Fruit fly (Drosophila melanogaster) whole organism, embryonic: ENCODE data around the gene bun.

Source experiments
- Atf3 ChIP-seq: fragments of 200-800 bp; sonication (Bioruptor generic); optimal IDR thresholded peaks from 3 replicates; lab custom pipeline; 2016; ENCODE audit warnings: missing biosample characterization, missing genetic modification characterization
- B-H2 ChIP-seq: fragments of 200-800 bp; sonication (Bioruptor generic); optimal IDR thresholded peaks from 2 replicates; lab custom pipeline; 2018; ENCODE audit warnings: missing biosample characterization, mild to moderate bottlenecking, missing genetic modification characterization
- CG10267 ChIP-seq: fragments of 200-800 bp; sonication (Bioruptor generic); optimal IDR thresholded peaks from 2 replicates; lab custom pipeline; 2018; ENCODE audit warnings: missing biosample characterization, mild to moderate bottlenecking, missing genetic modification characterization, moderate library complexity
- CG12104 ChIP-seq: fragments of 200-800 bp; sonication (Bioruptor generic); optimal IDR thresholded peaks from 3 replicates; lab custom pipeline; 2016; ENCODE audit warnings: missing biosample characterization, missing genetic modification characterization
- CG15269 ChIP-seq: fragments of 200-800 bp; sonication (Bioruptor generic); optimal IDR thresholded peaks from 2 replicates; lab custom pipeline; 2018; ENCODE audit warnings: missing biosample characterization, mild to moderate bottlenecking, missing genetic modification characterization, moderate library complexity
- CG17829 ChIP-seq: fragments of 200-800 bp; optimal IDR thresholded peaks from 2 replicates; lab custom pipeline; 2019; ENCODE audit warnings: missing biosample characterization, mild to moderate bottlenecking, missing genetic modification characterization, moderate library complexity
- CG31388 ChIP-seq: fragments of 200-800 bp; sonication (Bioruptor generic); optimal IDR thresholded peaks from 2 replicates; lab custom pipeline; 2016; ENCODE audit warnings: missing biosample characterization, missing genetic modification characterization
- CG32532 ChIP-seq: fragments of 200-800 bp; sonication (Bioruptor generic); IDR thresholded peaks from 2 replicates; pipeline ENCODE4 v1.3.6; 2022; ENCODE audit warnings: missing biosample characterization, missing genetic modification characterization
- CG3838 ChIP-seq: fragments of 200-800 bp; sonication (Bioruptor generic); optimal IDR thresholded peaks from 3 replicates; lab custom pipeline; 2016; ENCODE audit warnings: missing biosample characterization, missing genetic modification characterization
- CG6791 ChIP-seq: fragments of 200-800 bp; sonication (Bioruptor generic); IDR thresholded peaks from 3 replicates; pipeline ENCODE4 v1.3.6; 2022; ENCODE audit warnings: missing biosample characterization, missing genetic modification characterization; ENCODE audit not compliant: partially characterized antibody
- CG8290 ChIP-seq, 3 experiments: fragments of 200-800 bp; sonication (Bioruptor generic); optimal IDR thresholded peaks; 2 replicates each; lab custom pipeline; 2016 to 2019; ENCODE audit warnings: missing biosample characterization in 3 of 3, missing genetic modification characterization in 3 of 3, mild to moderate bottlenecking in 2 of 3, moderate library complexity in 1 of 3
- CG8765 ChIP-seq: fragments of 200-800 bp; sonication (Bioruptor generic); IDR thresholded peaks from 2 replicates; pipeline ENCODE4 v1.3.6; 2022; ENCODE audit warnings: missing biosample characterization, missing genetic modification characterization
- CG9609 ChIP-seq: fragments of 200-800 bp; sonication (Bioruptor generic); optimal IDR thresholded peaks from 3 replicates; lab custom pipeline; 2016; ENCODE audit warnings: missing biosample characterization, missing genetic modification characterization
- CG9932 ChIP-seq: fragments of 200-800 bp; sonication (Bioruptor generic); IDR thresholded peaks from 2 replicates; pipeline ENCODE4 v1.3.6; 2022; ENCODE audit warnings: missing biosample characterization, missing genetic modification characterization
- D19A ChIP-seq: fragments of 200-800 bp; optimal IDR thresholded peaks from 3 replicates; lab custom pipeline; 2019; ENCODE audit warnings: missing biosample characterization, mild to moderate bottlenecking, missing genetic modification characterization, moderate library complexity
- Dip2 ChIP-seq: fragments of 200-800 bp; sonication (Bioruptor generic); IDR thresholded peaks from 2 replicates; pipeline ENCODE4 v1.3.6; 2022; ENCODE audit warnings: missing biosample characterization, missing genetic modification characterization
- ERR ChIP-seq: fragments of 200-800 bp; sonication (Bioruptor generic); optimal IDR thresholded peaks from 2 replicates; lab custom pipeline; 2016; ENCODE audit warnings: missing biosample characterization, missing genetic modification characterization
- Hmr ChIP-seq: fragments of 200-800 bp; sonication (Bioruptor generic); optimal IDR thresholded peaks from 3 replicates; lab custom pipeline; 2017; ENCODE audit warnings: mild to moderate bottlenecking, missing biosample characterization, missing genetic modification reagents, missing genetic modification characterization
- Kr ChIP-seq: fragments of 200-800 bp; sonication (Bioruptor generic); optimal IDR thresholded peaks from 2 replicates; lab custom pipeline; 2017; ENCODE audit warnings: missing biosample characterization, mild to moderate bottlenecking, missing genetic modification characterization
- Med ChIP-seq: fragments of 200-800 bp; sonication (Bioruptor generic); peaks from one replicate; lab custom pipeline; 2016; ENCODE audit warnings: missing biosample characterization, missing genetic modification characterization, mild to moderate bottlenecking, inconsistent platforms, moderate library complexity
- Nf-YB ChIP-seq: fragments of 200-800 bp; sonication (Bioruptor generic); optimal IDR thresholded peaks from 3 replicates; lab custom pipeline; 2019; ENCODE audit warnings: missing biosample characterization, mild to moderate bottlenecking, missing genetic modification characterization, moderate library complexity
- Optix ChIP-seq: fragments of 200-800 bp; sonication (Bioruptor generic); IDR thresholded peaks from 3 replicates; pipeline ENCODE4 v1.3.6; 2022; ENCODE audit warnings: missing biosample characterization, missing genetic modification characterization
- Pdp1 ChIP-seq, 2 experiments: fragments of 200-800 bp; sonication (Bioruptor generic); optimal IDR thresholded peaks; 3 replicates each; lab custom pipeline; 2016; ENCODE audit warnings: missing biosample characterization in 2 of 2, missing genetic modification characterization in 2 of 2, mild to moderate bottlenecking in 1 of 2, moderate library complexity in 1 of 2
- Taf1 ChIP-seq: fragments of 200-800 bp; sonication (Bioruptor generic); IDR thresholded peaks from 2 replicates; pipeline ENCODE4 v1.3.6; 2022; ENCODE audit warnings: missing biosample characterization, missing genetic modification characterization
- Xbp1 ChIP-seq: fragments of 200-800 bp; sonication (Bioruptor generic); optimal IDR thresholded peaks from 3 replicates; lab custom pipeline; 2016; ENCODE audit warnings: missing biosample characterization, mild to moderate bottlenecking, missing genetic modification characterization
- bsh ChIP-seq, 2 experiments: fragments of 200-800 bp; sonication (Bioruptor generic); optimal IDR thresholded peaks; 2 replicates each; lab custom pipeline; 2017 to 2018; ENCODE audit warnings: mild to moderate bottlenecking in 2 of 2, missing biosample characterization in 2 of 2, missing genetic modification characterization in 2 of 2, moderate library complexity in 1 of 2
- chinmo ChIP-seq: fragments of 200-800 bp; sonication (Bioruptor generic); IDR thresholded peaks from 4 replicates; pipeline ENCODE4 v1.3.6; 2022; ENCODE audit warnings: missing biosample characterization, missing genetic modification characterization; ENCODE audit not compliant: partially characterized antibody
- danr ChIP-seq: fragments of 200-800 bp; sonication (Bioruptor generic); IDR thresholded peaks from 2 replicates; pipeline ENCODE4 v1.3.6; 2022; ENCODE audit warnings: missing biosample characterization, missing genetic modification characterization
- eyg ChIP-seq: fragments of 200-800 bp; sonication (Bioruptor generic); optimal IDR thresholded peaks from 3 replicates; lab custom pipeline; 2016; ENCODE audit warnings: missing biosample characterization, missing genetic modification characterization
- fru ChIP-seq: fragments of >200 bp; optimal IDR thresholded peaks from 2 replicates; lab custom pipeline; 2017
- ftz-f1 ChIP-seq: fragments of 200-800 bp; sonication (Bioruptor generic); optimal IDR thresholded peaks from 2 replicates; lab custom pipeline; 2016; ENCODE audit warnings: missing biosample characterization, missing genetic modification characterization
- hkb ChIP-seq, 2 experiments: fragments of 200-800 bp in 1 of 2; fragments of >200 bp in 1 of 2; sonication (Bioruptor generic) in 1 of 2; IDR thresholded peaks in 1 of 2; optimal IDR thresholded peaks in 1 of 2; 2 replicates each; pipeline versions ENCODE4 v1.3.6 to Lab custom; 2017 to 2022; ENCODE audit warnings: missing biosample characterization in 1 of 2, missing genetic modification characterization in 1 of 2
- kah ChIP-seq: fragments of 200-800 bp; sonication (Bioruptor generic); optimal IDR thresholded peaks from 2 replicates; lab custom pipeline; 2018; ENCODE audit warnings: missing biosample characterization, mild to moderate bottlenecking, missing genetic modification characterization
- lmd ChIP-seq: fragments of 200-800 bp; sonication (Bioruptor generic); IDR thresholded peaks from 2 replicates; pipeline ENCODE4 v1.3.6; 2022; ENCODE audit warnings: missing biosample characterization, missing genetic modification characterization
- maf-S ChIP-seq: fragments of 200-800 bp; sonication (Bioruptor generic); optimal IDR thresholded peaks from 2 replicates; lab custom pipeline; 2016; ENCODE audit warnings: missing biosample characterization, missing genetic modification characterization
- nau ChIP-seq: fragments of 200-800 bp; sonication (Bioruptor generic); optimal IDR thresholded peaks from 3 replicates; lab custom pipeline; 2017; ENCODE audit warnings: missing biosample characterization, mild to moderate bottlenecking, missing genetic modification characterization, missing genetic modification reagents
- pan ChIP-seq, 4 experiments: fragments of >200 bp in 3 of 4; fragments of 200-800 bp in 1 of 4; sonication (Bioruptor generic) in 1 of 4; optimal IDR thresholded peaks in 3 of 4; IDR thresholded peaks in 1 of 4; 2 replicates each; pipeline versions ENCODE4 v1.3.6 to Lab custom; 2017 to 2022; ENCODE audit warnings: missing biosample characterization in 2 of 4, missing genetic modification characterization in 2 of 4, mixed read lengths in 1 of 4
- pros ChIP-seq: fragments of 200-800 bp; sonication (Bioruptor generic); optimal IDR thresholded peaks from 3 replicates; lab custom pipeline; 2019; ENCODE audit warnings: missing biosample characterization, mild to moderate bottlenecking, missing genetic modification characterization, moderate library complexity
- scrt ChIP-seq: fragments of 200-800 bp; sonication (Bioruptor generic); optimal IDR thresholded peaks from 2 replicates; lab custom pipeline; 2018; ENCODE audit warnings: missing biosample characterization, mild to moderate bottlenecking, missing genetic modification characterization, moderate library complexity
- seq ChIP-seq: fragments of 200-800 bp; sonication (Bioruptor generic); IDR thresholded peaks from 2 replicates; pipeline ENCODE4 v1.3.6; 2022; ENCODE audit warnings: missing biosample characterization, missing genetic modification characterization
- sima ChIP-seq: fragments of 200-800 bp; sonication (Bioruptor generic); optimal IDR thresholded peaks from 2 replicates; lab custom pipeline; 2016; ENCODE audit warnings: missing biosample characterization, missing genetic modification characterization
- slbo ChIP-seq: fragments of 200-800 bp; sonication (Bioruptor generic); IDR thresholded peaks from 2 replicates; pipeline ENCODE4 v1.3.6; 2022; ENCODE audit warnings: missing biosample characterization, missing genetic modification characterization
- sug ChIP-seq: fragments of 200-800 bp; optimal IDR thresholded peaks from 2 replicates; lab custom pipeline; 2019; ENCODE audit warnings: missing biosample characterization, mild to moderate bottlenecking, missing genetic modification characterization, moderate library complexity
- unpg ChIP-seq: fragments of 200-800 bp; sonication (Bioruptor generic); optimal IDR thresholded peaks from 3 replicates; lab custom pipeline; 2018; ENCODE audit warnings: missing biosample characterization, mild to moderate bottlenecking, missing genetic modification characterization, moderate library complexity

The bun gene

DNA sequence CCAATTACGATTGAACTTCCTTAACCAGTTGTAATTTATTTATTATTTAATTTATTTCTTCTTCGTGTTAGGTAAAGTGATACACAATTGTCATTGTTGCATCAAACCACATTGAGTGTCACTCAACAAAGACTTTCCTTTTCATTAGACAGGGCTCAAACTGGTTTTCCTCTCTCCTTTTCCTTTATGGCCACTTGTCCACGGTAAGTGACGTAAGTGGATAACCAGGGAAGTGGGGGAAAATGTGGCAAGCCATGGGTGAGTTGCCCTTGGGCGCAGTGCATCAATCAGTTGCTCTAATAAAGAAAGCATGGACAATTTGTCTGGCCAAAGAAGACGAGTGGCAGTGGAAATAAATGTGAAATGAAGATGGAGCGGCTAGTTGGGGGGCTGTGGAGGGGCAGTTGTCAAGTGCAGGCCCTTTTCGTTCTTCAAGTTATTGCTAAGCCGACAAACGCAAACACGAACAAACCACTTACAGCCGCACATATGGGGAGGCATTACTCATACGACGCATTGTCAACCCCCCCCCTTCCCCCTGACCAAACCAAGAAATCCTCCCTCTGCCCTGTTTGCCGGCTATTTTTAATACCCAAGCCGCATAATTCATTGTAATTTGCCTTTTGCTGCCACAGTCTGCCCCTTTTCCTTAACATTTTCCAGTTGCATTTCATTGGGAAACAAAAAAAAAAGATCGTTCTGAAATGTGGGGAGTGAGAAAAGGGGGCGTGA is 12.6 kb downstream of the bun start (continued):
- TF ChIP-seq Hmr (GFP tag; lab: Kevin White, UChicago) (no peak), CG15269 (tag; lab: Kevin White, UChicago) (no peak), CG17829 (tag; lab: Kevin White, UChicago) (no peak), CG10267 (no peak), lmd (GFP tag; lab: Robert Waterston, UW) (0 out of 2 replicates have a peak, but pooled peaks have one; percentile 6), maf-S (GFP tag; lab: Kevin White, UChicago) (no peak), sima (GFP tag; lab: Kevin White, UChicago) (no peak), nau (GFP tag; lab: Kevin White, UChicago) (no peak), unpg (GFP tag; lab: Kevin White, UChicago) (no peak), Pdp1 (GFP tag; optimal IDR thresholded peaks at IDR 0.05; lab: Kevin White, UChicago) (peak in 1 of 2 experiments; percentile 44), CG12104 (GFP tag; lab: Kevin White, UChicago) (no peak), hkb (optimal IDR thresholded peaks at IDR 0.05; lab: Kevin White, UChicago) (no peak), hkb (GFP tag; IDR thresholded peaks at IDR 0.05; lab: Robert Waterston, UW) (0 out of 2 replicates have a peak, but pooled peaks have one; percentile 17), CG8765 (GFP tag; lab: Robert Waterston, UW) (no peak), ERR (GFP tag; lab: Kevin White, UChicago) (no peak), bsh (GFP tag; optimal IDR thresholded peaks at IDR 0.05; lab: Kevin White, UChicago) (no peak), ftz-f1 (GFP tag; lab: Kevin White, UChicago) (no peak)

DNA sequence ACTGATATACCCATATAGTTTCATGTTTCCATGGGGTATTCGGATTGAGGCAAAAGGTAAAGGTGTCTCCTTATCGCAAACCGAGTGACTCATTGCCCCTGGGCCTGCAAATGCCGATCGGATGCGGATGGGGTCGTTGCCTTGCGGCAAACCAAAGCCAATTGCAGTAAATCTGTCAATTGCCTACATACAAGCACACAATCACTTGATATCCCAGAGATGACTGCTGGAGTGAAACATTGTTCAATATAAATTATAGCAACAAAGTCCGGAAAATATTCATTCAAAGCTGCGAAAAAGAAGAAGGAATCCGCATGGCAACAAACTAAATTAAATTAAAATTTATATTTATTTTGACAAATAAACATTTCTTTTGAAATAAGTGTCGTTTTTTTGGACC is 13.8 kb downstream of the bun start:
- TF ChIP-seq sug (tag; lab: Kevin White, UChicago) (peak; percentile 36), seq (0 out of 2 replicates have a peak, but pooled peaks have one; percentile 30), CG8290 (GFP tag; optimal IDR thresholded peaks at IDR 0.05; lab: Kevin White, UChicago) (no peak), CG8290 (tag; optimal IDR thresholded peaks at IDR 0.05; lab: Kevin White, UChicago) (peak in 1 of 2 experiments; percentile 4), B-H2 (no peak), kah (no peak), scrt (no peak), Med (GFP tag; lab: Kevin White, UChicago) (peak; percentile 44), eyg (GFP tag; lab: Kevin White, UChicago) (no peak), Atf3 (GFP tag; lab: Kevin White, UChicago) (no peak), pros (GFP tag; lab: Kevin White, UChicago) (no peak), CG6791 (GFP tag; lab: Robert Waterston, UW) (no peak), Nf-YB (no peak), Optix (GFP tag; lab: Robert Waterston, UW) (no peak), pan (optimal IDR thresholded peaks at IDR 0.05; lab: Kevin White, UChicago) (no peak), pan (GFP tag; optimal IDR thresholded peaks at IDR 0.05 in 1 of 2, IDR thresholded peaks at IDR 0.05 in 1 of 2) (no peak), danr (GFP tag; lab: Robert Waterston, UW) (no peak)

DNA sequence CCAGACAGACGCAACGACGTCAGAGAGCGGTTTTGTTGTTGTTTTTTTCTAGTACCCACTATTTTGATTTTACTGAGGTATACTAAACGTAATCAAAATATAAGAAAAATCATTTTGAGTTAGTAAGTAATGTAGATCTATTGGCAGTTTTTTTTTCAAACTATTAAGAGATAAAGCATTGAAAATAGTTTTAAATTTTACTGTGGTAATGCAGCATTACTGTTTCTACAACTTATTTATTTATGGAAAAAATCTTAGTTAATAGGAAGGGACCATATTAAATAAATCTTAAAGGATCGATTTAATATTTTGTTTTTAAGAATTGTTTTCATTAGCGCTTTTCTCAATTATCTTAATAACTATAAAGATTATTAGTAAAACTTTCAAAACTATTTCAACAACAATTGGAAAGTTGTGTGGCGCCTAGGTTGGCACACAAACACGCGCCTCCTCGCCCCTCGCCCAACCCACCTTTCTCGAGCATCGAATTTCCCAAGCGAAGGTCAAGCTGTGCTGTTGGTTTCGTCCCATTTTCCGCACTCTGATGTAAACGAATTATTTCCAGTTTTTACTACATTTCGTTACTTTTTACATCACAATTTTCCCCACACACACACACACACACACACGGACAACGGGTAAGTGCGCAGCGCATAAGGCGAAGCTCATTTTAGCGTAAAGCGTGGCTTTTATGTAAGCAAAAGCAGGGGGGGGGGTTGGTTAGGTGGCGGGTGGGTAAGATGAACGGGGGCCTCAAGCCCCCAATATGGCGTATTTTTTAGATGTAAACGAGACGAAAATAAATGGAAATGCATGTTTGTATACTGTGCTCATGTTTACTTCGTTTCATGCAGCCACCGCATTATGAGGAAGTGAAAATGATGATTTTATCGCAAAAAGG is 16.2 kb downstream of the bun start:
- TF ChIP-seq fru (lab: Kevin White, UChicago): no peak
- no peak for TF ChIP-seq slbo
- TF ChIP-seq chinmo (GFP tag; lab: Robert Waterston, UW): peak; percentile 64; the same call in 1 of the 4 replicates
- peak; percentile 19; the same call in 1 of the 2 replicates for TF ChIP-seq CG32532 (GFP tag; lab: Robert Waterston, UW)
- TF ChIP-seq Xbp1 (GFP tag; lab: Kevin White, UChicago): peak; percentile 6
- TF ChIP-seq CG3838 (GFP tag; lab: Kevin White, UChicago): no peak
- no peak for TF ChIP-seq Dip2 (GFP tag; lab: Robert Waterston, UW)
- TF ChIP-seq CG31388: no peak
- no peak for TF ChIP-seq CG9609 (GFP tag; lab: Kevin White, UChicago)
- TF ChIP-seq D19A: no peak
- no peak for TF ChIP-seq Kr (GFP tag; lab: Kevin White, UChicago)
- TF ChIP-seq Taf1 (GFP tag; lab: Robert Waterston, UW): no peak
- TF ChIP-seq CG9932 (GFP tag; lab: Robert Waterston, UW): 0 out of 2 replicates have a peak, but pooled peaks have one; percentile 27
